Fruit fly (Drosophila melanogaster) whole organism, prepupa: Measurements from ENCODE around the gene JMJD7.

ENCODE experiments used
- Blimp-1 ChIP-seq: fragments of 200-800 bp; sonication (Bioruptor generic); optimal IDR thresholded peaks from 3 replicates; lab custom pipeline; 2017; ENCODE audit warnings: missing biosample characterization, missing genetic modification characterization, mild to moderate bottlenecking, moderate library complexity, missing genetic modification reagents
- CG10631 ChIP-seq: fragments of 200-800 bp; sonication (Bioruptor generic); optimal IDR thresholded peaks from 2 replicates; lab custom pipeline; 2016; ENCODE audit warnings: missing biosample characterization, missing genetic modification characterization
- CG11294 ChIP-seq: fragments of 200-800 bp; sonication (Bioruptor generic); IDR thresholded peaks from 2 replicates; pipeline ENCODE4 v1.3.6; 2022; ENCODE audit warnings: missing biosample characterization, missing genetic modification characterization
- CG11902 ChIP-seq: fragments of 200-800 bp; sonication (Bioruptor generic); optimal IDR thresholded peaks from 3 replicates; lab custom pipeline; 2016; ENCODE audit warnings: missing biosample characterization, missing genetic modification characterization
- CG1621 ChIP-seq: fragments of 200-800 bp; sonication (Bioruptor generic); optimal IDR thresholded peaks from 3 replicates; lab custom pipeline; 2018; ENCODE audit warnings: missing biosample characterization, mild to moderate bottlenecking, missing genetic modification characterization
- CG3032 ChIP-seq: fragments of 200-800 bp; optimal IDR thresholded peaks from 2 replicates; lab custom pipeline; 2019; ENCODE audit warnings: missing biosample characterization, mild to moderate bottlenecking, missing genetic modification characterization, moderate library complexity
- CG3919 ChIP-seq: fragments of 200-800 bp; sonication (Bioruptor generic); optimal IDR thresholded peaks from 3 replicates; lab custom pipeline; 2016; ENCODE audit warnings: missing biosample characterization, missing genetic modification characterization
- CG4318 ChIP-seq: fragments of 200-800 bp; sonication (Bioruptor generic); optimal IDR thresholded peaks from 3 replicates; lab custom pipeline; 2017; ENCODE audit warnings: missing biosample characterization, mild to moderate bottlenecking, missing genetic modification characterization
- CG6163 ChIP-seq: fragments of 200-800 bp; sonication (Bioruptor generic); IDR thresholded peaks from 3 replicates; pipeline ENCODE4 v1.3.6; 2022; ENCODE audit warnings: missing biosample characterization, missing genetic modification characterization
- CG6276 ChIP-seq: fragments of 200-800 bp; sonication (Bioruptor generic); optimal IDR thresholded peaks from 2 replicates; lab custom pipeline; 2017; ENCODE audit warnings: missing biosample characterization, mild to moderate bottlenecking, missing genetic modification characterization
- CG6854 ChIP-seq: fragments of 200-800 bp; sonication (Bioruptor generic); optimal IDR thresholded peaks from 2 replicates; lab custom pipeline; 2017; ENCODE audit warnings: missing biosample characterization, mild to moderate bottlenecking, missing genetic modification characterization
- CG7368 ChIP-seq: fragments of 200-800 bp; sonication (Bioruptor generic); optimal IDR thresholded peaks from 3 replicates; lab custom pipeline; 2016; ENCODE audit warnings: missing biosample characterization, missing genetic modification characterization
- CG8319 ChIP-seq: fragments of 200-800 bp; sonication (Bioruptor generic); optimal IDR thresholded peaks from 3 replicates; lab custom pipeline; 2016; ENCODE audit warnings: missing biosample characterization, missing genetic modification characterization
- CG9139 ChIP-seq: fragments of 200-800 bp; sonication (Bioruptor generic); optimal IDR thresholded peaks from 3 replicates; lab custom pipeline; 2017; ENCODE audit warnings: missing biosample characterization, mild to moderate bottlenecking, missing genetic modification characterization
- Eip78C ChIP-seq: fragments of 200-800 bp; sonication (Bioruptor generic); peaks from one replicate; lab custom pipeline; 2016; ENCODE audit warnings: missing biosample characterization, missing genetic modification characterization
- Eip93F ChIP-seq: fragments of 200-800 bp; sonication (Bioruptor generic); optimal IDR thresholded peaks from 2 replicates; lab custom pipeline; 2016; ENCODE audit warnings: missing biosample characterization, mild to moderate bottlenecking, missing genetic modification characterization
- Ets96B ChIP-seq: fragments of 200-800 bp; optimal IDR thresholded peaks from 2 replicates; lab custom pipeline; 2019; ENCODE audit warnings: missing biosample characterization, mild to moderate bottlenecking, missing genetic modification characterization, moderate library complexity
- Hr4 ChIP-seq: fragments of 200-800 bp; sonication (Bioruptor generic); optimal IDR thresholded peaks from 3 replicates; lab custom pipeline; 2016; ENCODE audit warnings: missing biosample characterization, missing genetic modification characterization
- Met ChIP-seq: fragments of 200-800 bp; sonication (Bioruptor generic); optimal IDR thresholded peaks from 3 replicates; lab custom pipeline; 2016; ENCODE audit warnings: missing biosample characterization, missing genetic modification characterization
- OdsH ChIP-seq: fragments of 200-800 bp; sonication (Bioruptor generic); optimal IDR thresholded peaks from 3 replicates; lab custom pipeline; 2016; ENCODE audit warnings: missing biosample characterization, missing genetic modification characterization
- Sox102F ChIP-seq: fragments of 200-800 bp; sonication (Bioruptor generic); optimal IDR thresholded peaks from 2 replicates; lab custom pipeline; 2016; ENCODE audit warnings: missing biosample characterization, mild to moderate bottlenecking, missing genetic modification characterization
- Sox14 ChIP-seq: fragments of 200-800 bp; sonication (Bioruptor generic); optimal IDR thresholded peaks from 3 replicates; lab custom pipeline; 2016; ENCODE audit warnings: missing biosample characterization, missing genetic modification characterization
- Sox15 ChIP-seq: fragments of 200-800 bp; sonication (Bioruptor generic); optimal IDR thresholded peaks from 3 replicates; lab custom pipeline; 2016; ENCODE audit warnings: missing biosample characterization, missing genetic modification characterization
- cyc ChIP-seq: fragments of 200-800 bp; sonication (Bioruptor generic); optimal IDR thresholded peaks from 3 replicates; lab custom pipeline; 2016; ENCODE audit warnings: missing biosample characterization, missing genetic modification characterization
- esn ChIP-seq: fragments of 200-800 bp; sonication (Bioruptor generic); optimal IDR thresholded peaks from 2 replicates; lab custom pipeline; 2016; ENCODE audit warnings: missing biosample characterization, mild to moderate bottlenecking, missing genetic modification characterization, moderate library complexity
- fkh ChIP-seq: fragments of 200-800 bp; sonication (Bioruptor generic); optimal IDR thresholded peaks from 3 replicates; lab custom pipeline; 2017; ENCODE audit warnings: missing biosample characterization, mild to moderate bottlenecking, missing genetic modification characterization, moderate library complexity
- salr ChIP-seq, 2 experiments: fragments of 200-800 bp; sonication (Bioruptor generic); optimal IDR thresholded peaks; 3 replicates each; lab custom pipeline; 2016 to 2018; ENCODE audit warnings: missing biosample characterization in 2 of 2, missing genetic modification characterization in 2 of 2, mild to moderate bottlenecking in 1 of 2
- ss ChIP-seq, 2 experiments: fragments of 200-800 bp; sonication (Bioruptor generic); optimal IDR thresholded peaks; 2 replicates in 1 of 2; 3 replicates in 1 of 2; lab custom pipeline; 2017 to 2018; ENCODE audit warnings: mild to moderate bottlenecking in 2 of 2, missing biosample characterization in 2 of 2, missing genetic modification characterization in 2 of 2, moderate library complexity in 1 of 2
- svp ChIP-seq: fragments of 200-800 bp; sonication (Bioruptor generic); peaks from one replicate; lab custom pipeline; 2016; ENCODE audit warnings: missing biosample characterization, missing genetic modification characterization
- topi ChIP-seq: fragments of 200-800 bp; sonication (Bioruptor generic); optimal IDR thresholded peaks from 3 replicates; lab custom pipeline; 2016; ENCODE audit warnings: missing biosample characterization, missing genetic modification characterization

Gene JMJD7

dm6 chr3L:13406873-13407272 lies 43.2 kb downstream of the JMJD7 start (continued):
- TF ChIP-seq Hr4, result peak; percentile 34
- TF ChIP-seq OdsH, result peak; percentile 51
- TF ChIP-seq CG6276 (GFP tag; lab: Kevin White, UChicago), result no peak
- peak; percentile 43 for TF ChIP-seq Ets96B (tag; lab: Kevin White, UChicago)
- no peak for TF ChIP-seq CG6854 (GFP tag; lab: Kevin White, UChicago)
- TF ChIP-seq CG7368 (GFP tag; lab: Kevin White, UChicago), result no peak
- peak; percentile 17 for TF ChIP-seq CG11902
- TF ChIP-seq CG4318 (GFP tag; lab: Kevin White, UChicago), result no peak
- peak in 1 of 2 experiments; percentile 57 for TF ChIP-seq salr (GFP tag; optimal IDR thresholded peaks at IDR 0.05; lab: Kevin White, UChicago)
- TF ChIP-seq CG1621 (tag; lab: Kevin White, UChicago), result peak; percentile 2
- TF ChIP-seq CG11294 (GFP tag; lab: Robert Waterston, UW), result no peak
- TF ChIP-seq Blimp-1 (GFP tag; lab: Kevin White, UChicago), result no peak
- TF ChIP-seq Sox14, result peak; percentile 49
- no peak for TF ChIP-seq Eip93F

- TF ChIP-seq svp (GFP tag; lab: Kevin White, UChicago), result peak; percentile 21
- peak; percentile 8 for TF ChIP-seq CG3919
- no peak for TF ChIP-seq CG9139
- peak; percentile 68 for TF ChIP-seq Eip78C
- TF ChIP-seq CG10631 (GFP tag; lab: Kevin White, UChicago), result peak; percentile 5
- no peak for TF ChIP-seq Hr4
- no peak for TF ChIP-seq fkh (GFP tag; lab: Kevin White, UChicago)
- TF ChIP-seq Met (GFP tag; lab: Kevin White, UChicago), result peak; percentile 8
- peak; percentile 39 for TF ChIP-seq esn (GFP tag; lab: Kevin White, UChicago)
- TF ChIP-seq topi (GFP tag; lab: Kevin White, UChicago), result peak; percentile 20
- no peak for TF ChIP-seq Sox15 (GFP tag; lab: Kevin White, UChicago)
Observed at dm6 chr3L:13403141-13403867, 46.8 kb downstream of the JMJD7 start.

dm6 chr3L:13400872-13401418 lies 49.1 kb downstream of the JMJD7 start, which contains the start of gene sens:
Gene sens (minus strand): TSS chr3L:13401125.
- TF ChIP-seq Eip78C (peak; percentile 13), CG3032 (tag; lab: Kevin White, UChicago) (no peak), fkh (GFP tag; lab: Kevin White, UChicago) (peak; percentile 16), CG6854 (GFP tag; lab: Kevin White, UChicago) (peak; percentile 23), CG8319 (GFP tag; lab: Kevin White, UChicago) (no peak), CG9139 (peak; percentile 6), ss (GFP tag; optimal IDR thresholded peaks at IDR 0.05; lab: Kevin White, UChicago) (peak; percentile 33 to 39), topi (GFP tag; lab: Kevin White, UChicago) (peak; percentile 8), esn (GFP tag; lab: Kevin White, UChicago) (peak; percentile 35), CG6163 (0 out of 3 replicates have a peak, but pooled peaks have one; percentile 40), cyc (GFP tag; lab: Kevin White, UChicago) (no peak), Sox102F (GFP tag; lab: Kevin White, UChicago) (peak; percentile 6)
